Worm (Caenorhabditis elegans): ENCODE data around the gene argk-1.

DNA sequence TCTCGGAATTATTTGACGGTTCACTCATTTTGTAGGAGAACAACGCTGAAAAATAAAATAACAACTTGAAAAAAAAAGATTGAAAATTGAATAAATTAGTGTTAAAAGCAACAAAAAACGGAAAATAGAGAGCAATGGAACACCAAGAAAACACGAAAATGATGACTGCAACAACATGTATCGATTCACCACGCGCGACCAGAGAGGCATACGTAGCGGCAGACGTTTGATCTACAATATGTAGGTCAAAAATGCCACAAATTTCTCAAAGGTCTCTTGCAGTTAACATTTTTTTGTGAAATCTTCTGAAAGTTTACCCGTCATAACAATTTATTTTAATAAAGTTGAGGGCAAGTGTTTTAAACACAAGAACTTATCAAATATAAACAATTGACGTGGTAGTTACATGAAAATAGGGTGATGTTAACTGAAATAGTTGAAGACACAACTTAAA is 46.7 kb upstream of the argk-1 start, which contains the start of gene F14H3.5:
- TF ChIP-seq nhr-76 (tag; optimal IDR thresholded peaks at IDR 0.05) (no peak), lin-13 (tag; optimal IDR thresholded peaks at IDR 0.05) (no peak)

Measured in whole organism, mixed stage, embryonic.